Worm (Caenorhabditis elegans) whole organism, L1 larva: Measurements from ENCODE around the gene nhr-280.

Source experiments
- C04F5.9 ChIP-seq: sonication (generic microtip); optimal IDR thresholded peaks from 2 replicates; lab custom pipeline; 2016; ENCODE audit warnings: missing genetic modification characterization, missing compliant biosample characterization
- C34B4.2 ChIP-seq: sonication (generic microtip); optimal IDR thresholded peaks from 2 replicates; lab custom pipeline; 2017; ENCODE audit warnings: mild to moderate bottlenecking, missing genetic modification characterization, missing compliant biosample characterization
- F16B12.6 ChIP-seq: fragments of 150-350 bp; optimal IDR thresholded peaks from 2 replicates; lab custom pipeline; 2014; ENCODE audit warnings: missing biosample characterization, missing genetic modification characterization
- Y116A8C.19 ChIP-seq: sonication (generic microtip); optimal IDR thresholded peaks from 2 replicates; lab custom pipeline; 2016; ENCODE audit warnings: missing compliant biosample characterization, missing genetic modification characterization, borderline replicate concordance
- alr-1 ChIP-seq: fragments of 200-800 bp; sonication (Bioruptor generic); optimal IDR thresholded peaks from 2 replicates; lab custom pipeline; 2018; ENCODE audit warnings: borderline replicate concordance, mild to moderate bottlenecking, missing genetic modification characterization, missing compliant biosample characterization
- blmp-1 ChIP-seq: fragments of 150-350 bp; optimal IDR thresholded peaks from 2 replicates; lab custom pipeline; 2014; ENCODE audit warnings: missing biosample characterization, missing genetic modification characterization
- ceh-90 ChIP-seq: sonication (generic microtip); optimal IDR thresholded peaks from 2 replicates; lab custom pipeline; 2016; ENCODE audit warnings: missing genetic modification characterization, missing compliant biosample characterization
- efl-1 ChIP-seq, 4 experiments: fragments of 150-350 bp; optimal IDR thresholded peaks in 3 of 4; peaks in 1 of 4; 1 replicate in 1 of 4; 2 replicates in 3 of 4; lab custom pipeline; 2014; ENCODE audit warnings: missing biosample characterization in 2 of 4, missing genetic modification characterization in 2 of 4, missing genetic modification reagents in 2 of 4
- efl-3 ChIP-seq: fragments of 200-800 bp; sonication (Bioruptor generic); optimal IDR thresholded peaks from 2 replicates; lab custom pipeline; 2018; ENCODE audit warnings: mild to moderate bottlenecking, missing genetic modification characterization, missing compliant biosample characterization
- elt-2 ChIP-seq: sonication (generic microtip); optimal IDR thresholded peaks from 2 replicates; lab custom pipeline; 2016; ENCODE audit warnings: missing genetic modification characterization, mild to moderate bottlenecking, inconsistent platforms, missing compliant biosample characterization, missing genetic modification reagents
- fkh-4 ChIP-seq: sonication (generic microtip); optimal IDR thresholded peaks from 2 replicates; lab custom pipeline; 2016; ENCODE audit warnings: missing compliant biosample characterization, missing genetic modification characterization, borderline replicate concordance
- fkh-8 ChIP-seq: sonication (generic microtip); optimal IDR thresholded peaks from 2 replicates; lab custom pipeline; 2016; ENCODE audit warnings: mild to moderate bottlenecking, missing genetic modification characterization, missing compliant biosample characterization
- hlh-4 ChIP-seq: sonication (generic microtip); optimal IDR thresholded peaks from 2 replicates; lab custom pipeline; 2016; ENCODE audit warnings: mild to moderate bottlenecking, missing genetic modification characterization, missing compliant biosample characterization
- isw-1 ChIP-seq: fragments of 200-800 bp; sonication (Bioruptor generic); IDR thresholded peaks from 2 replicates; pipeline ENCODE4 v1.3.6; 2022; ENCODE audit warnings: missing genetic modification characterization, missing compliant biosample characterization
- lin-35 ChIP-seq, 2 experiments: fragments of 150-350 bp; optimal IDR thresholded peaks; 2 replicates each; lab custom pipeline; 2014; ENCODE audit warnings: missing biosample characterization in 2 of 2, missing genetic modification characterization in 2 of 2, missing genetic modification reagents in 2 of 2
- lir-3 ChIP-seq: sonication (generic microtip); optimal IDR thresholded peaks from 2 replicates; lab custom pipeline; 2016; ENCODE audit warnings: mild to moderate bottlenecking, missing genetic modification characterization, moderate library complexity, missing compliant biosample characterization; ENCODE audit not compliant: poor library complexity
- lsy-2 ChIP-seq, 2 experiments: fragments of 150-350 bp; optimal IDR thresholded peaks; 2 replicates each; lab custom pipeline; 2014; ENCODE audit warnings: missing biosample characterization in 2 of 2, missing genetic modification characterization in 2 of 2
- mab-9 ChIP-seq: fragments of 200-800 bp; sonication (Bioruptor generic); IDR thresholded peaks from 2 replicates; pipeline ENCODE4 v1.3.6; 2022; ENCODE audit warnings: missing genetic modification reagents, missing genetic modification characterization, missing compliant biosample characterization
- mdl-1 ChIP-seq, 2 experiments: fragments of 150-350 bp; optimal IDR thresholded peaks; 2 replicates each; lab custom pipeline; 2014 to 2017; ENCODE audit warnings: missing biosample characterization in 2 of 2, missing genetic modification characterization in 2 of 2, inconsistent platforms in 1 of 2
- mef-2 ChIP-seq: fragments of 150-350 bp; optimal IDR thresholded peaks from 2 replicates; lab custom pipeline; 2014; ENCODE audit warnings: missing biosample characterization, missing genetic modification characterization
- nhr-11 ChIP-seq: fragments of 150-350 bp; optimal IDR thresholded peaks from 2 replicates; lab custom pipeline; 2014; ENCODE audit warnings: missing biosample characterization, missing genetic modification characterization
- nhr-19 ChIP-seq: fragments of 200-800 bp; sonication (Bioruptor generic); conservative IDR thresholded peaks from 2 replicates; pipeline ENCODE4 v1.3.6; 2022; ENCODE audit warnings: missing genetic modification characterization, missing compliant biosample characterization
- nhr-20 ChIP-seq: sonication (generic microtip); optimal IDR thresholded peaks from 2 replicates; lab custom pipeline; 2016; ENCODE audit warnings: mild to moderate bottlenecking, missing genetic modification characterization, missing compliant biosample characterization
- nhr-237 ChIP-seq: fragments of 150-350 bp; optimal IDR thresholded peaks from 2 replicates; lab custom pipeline; 2014; ENCODE audit warnings: missing biosample characterization, missing genetic modification characterization
- nhr-47 ChIP-seq: sonication (generic microtip); optimal IDR thresholded peaks from 2 replicates; lab custom pipeline; 2016; ENCODE audit warnings: mild to moderate bottlenecking, missing genetic modification characterization, moderate library complexity, missing compliant biosample characterization
- nhr-84 ChIP-seq: sonication (generic microtip); optimal IDR thresholded peaks from 2 replicates; lab custom pipeline; 2017; ENCODE audit warnings: missing biosample characterization, missing genetic modification characterization
- nhr-85 ChIP-seq: sonication (generic microtip); peaks from one replicate; lab custom pipeline; 2016; ENCODE audit warnings: missing genetic modification characterization, inconsistent platforms, missing compliant biosample characterization
- nhr-90 ChIP-seq: sonication (generic microtip); optimal IDR thresholded peaks from 2 replicates; lab custom pipeline; 2016; ENCODE audit warnings: mild to moderate bottlenecking, missing genetic modification characterization, missing compliant biosample characterization; ENCODE audit not compliant: poor library complexity
- pag-3 ChIP-seq: sonication (generic microtip); optimal IDR thresholded peaks from 2 replicates; lab custom pipeline; 2017; ENCODE audit warnings: missing genetic modification characterization, mild to moderate bottlenecking, missing compliant biosample characterization, antibody characterized with exemption, borderline replicate concordance; ENCODE audit not compliant: insufficient read depth
- pax-3 ChIP-seq: fragments of 200-800 bp; sonication (Bioruptor generic); optimal IDR thresholded peaks from 2 replicates; lab custom pipeline; 2018; ENCODE audit warnings: mild to moderate bottlenecking, missing genetic modification characterization, moderate library complexity, missing compliant biosample characterization
- pqm-1 ChIP-seq: sonication (generic microtip); optimal IDR thresholded peaks from 3 replicates; lab custom pipeline; 2017; ENCODE audit warnings: missing biosample characterization, missing genetic modification characterization
- snu-23 ChIP-seq: sonication (generic microtip); optimal IDR thresholded peaks from 2 replicates; lab custom pipeline; 2016; ENCODE audit warnings: missing genetic modification characterization, missing compliant biosample characterization
- sox-4 ChIP-seq: sonication (generic microtip); optimal IDR thresholded peaks from 2 replicates; lab custom pipeline; 2016; ENCODE audit warnings: missing genetic modification characterization, missing compliant biosample characterization
- sptf-1 ChIP-seq: fragments of 150-350 bp; optimal IDR thresholded peaks from 2 replicates; lab custom pipeline; 2014; ENCODE audit warnings: missing biosample characterization, missing genetic modification characterization
- sup-37 ChIP-seq: fragments of 200-800 bp; sonication (Bioruptor generic); optimal IDR thresholded peaks from 2 replicates; lab custom pipeline; 2018; ENCODE audit warnings: mild to moderate bottlenecking, missing genetic modification characterization, missing compliant biosample characterization
- swsn-7 ChIP-seq: sonication (generic microtip); optimal IDR thresholded peaks from 2 replicates; lab custom pipeline; 2016; ENCODE audit warnings: missing genetic modification characterization, missing compliant biosample characterization
- tbx-2 ChIP-seq: sonication (generic microtip); optimal IDR thresholded peaks from 2 replicates; lab custom pipeline; 2016; ENCODE audit warnings: missing genetic modification characterization, missing compliant biosample characterization
- unc-30 ChIP-seq: sonication (generic microtip); optimal IDR thresholded peaks from 2 replicates; lab custom pipeline; 2017; ENCODE audit warnings: missing biosample characterization, missing genetic modification characterization
- unc-98 ChIP-seq: fragments of 200-800 bp; sonication (Bioruptor generic); IDR thresholded peaks from 2 replicates; pipeline ENCODE4 v1.3.6; 2022; ENCODE audit warnings: missing genetic modification characterization, missing compliant biosample characterization
- xbp-1 ChIP-seq: sonication (generic microtip); optimal IDR thresholded peaks from 2 replicates; lab custom pipeline; 2016; ENCODE audit warnings: missing genetic modification characterization, missing compliant biosample characterization
- zag-1 ChIP-seq: fragments of 150-350 bp; optimal IDR thresholded peaks from 2 replicates; lab custom pipeline; 2014; ENCODE audit warnings: missing biosample characterization, missing genetic modification characterization

nhr-280 gene

ce11 chrIII:130650-131049, at the start of gene nhr-280, which contains the start of gene C29F9.2:
Gene nhr-280 (minus strand): TSS chrIII:130750.
Gene C29F9.2 (plus strand): TSS chrIII:130947.
- TF ChIP-seq elt-2 (tag; lab: Kevin White, UChicago) (peak; percentile 23), pax-3 (no peak)

ce11 chrIII:179123-179592, 48.6 kb upstream of the nhr-280 start, which contains the start of gene F40G9.6:
Gene F40G9.6 (plus strand): TSS chrIII:179542.
- TF ChIP-seq pqm-1 (tag; lab: Kevin White, UChicago) (no peak), swsn-7 (tag; lab: Kevin White, UChicago) (no peak)
- TF ChIP-seq, all 84 proteins: peak for 0

DNA sequence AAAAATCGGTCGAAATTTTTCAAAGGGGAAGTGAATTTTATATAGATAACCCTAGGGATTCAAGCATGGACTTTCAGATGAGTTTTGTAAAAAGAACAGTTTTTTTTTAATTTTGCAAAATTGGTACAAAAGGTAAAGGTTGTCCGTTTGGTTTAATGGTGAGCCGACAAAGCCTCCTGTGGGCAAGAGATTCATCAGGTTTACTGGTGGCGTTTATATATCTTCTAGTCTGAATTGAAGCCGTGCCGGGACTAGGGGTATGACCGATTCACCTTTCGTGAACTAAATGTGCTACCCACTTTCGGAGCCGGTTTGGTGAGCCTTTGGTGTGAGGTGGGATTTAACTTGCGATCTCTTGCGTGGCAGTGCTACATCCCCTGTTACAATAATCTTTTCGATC, 47.6 kb upstream of the nhr-280 start:
- TF ChIP-seq tbx-2 (tag; lab: Kevin White, UChicago) (no peak), hlh-4 (tag; lab: Kevin White, UChicago) (no peak), lsy-2 (tag; optimal IDR thresholded peaks at IDR 0.05; lab: Kevin White, UChicago) (no peak)
- TF ChIP-seq, all 84 proteins: peak for 0

ce11 chrIII:177715-178114, 47.2 kb upstream of the nhr-280 start, which contains the start of gene F40G9.14:
Gene F40G9.14 (minus strand): TSS chrIII:177815.
- TF ChIP-seq unc-98 (GFP tag; lab: Robert Waterston, UW) (no peak), lsy-2 (tag; optimal IDR thresholded peaks at IDR 0.05; lab: Kevin White, UChicago) (no peak), fkh-8 (tag; lab: Kevin White, UChicago) (no peak), C34B4.2 (tag; lab: Kevin White, UChicago) (no peak), nhr-19 (GFP tag; lab: Robert Waterston, UW) (no peak), nhr-237 (tag; lab: Kevin White, UChicago) (no peak), pqm-1 (tag; lab: Kevin White, UChicago) (no peak), xbp-1 (no peak), unc-30 (no peak), alr-1 (tag; lab: Kevin White, UChicago) (no peak), zag-1 (no peak), nhr-11 (tag; lab: Kevin White, UChicago) (no peak), snu-23 (GFP tag; lab: Kevin White, UChicago) (no peak), lir-3 (tag; lab: Kevin White, UChicago) (no peak), mab-9 (GFP tag; lab: Robert Waterston, UW) (no peak), blmp-1 (no peak), sup-37 (GFP tag; lab: Kevin White, UChicago) (no peak), pag-3 (tag; lab: Kevin White, UChicago) (no peak), F16B12.6 (tag; lab: Kevin White, UChicago) (no peak), C04F5.9 (tag; lab: Kevin White, UChicago) (no peak)

DNA sequence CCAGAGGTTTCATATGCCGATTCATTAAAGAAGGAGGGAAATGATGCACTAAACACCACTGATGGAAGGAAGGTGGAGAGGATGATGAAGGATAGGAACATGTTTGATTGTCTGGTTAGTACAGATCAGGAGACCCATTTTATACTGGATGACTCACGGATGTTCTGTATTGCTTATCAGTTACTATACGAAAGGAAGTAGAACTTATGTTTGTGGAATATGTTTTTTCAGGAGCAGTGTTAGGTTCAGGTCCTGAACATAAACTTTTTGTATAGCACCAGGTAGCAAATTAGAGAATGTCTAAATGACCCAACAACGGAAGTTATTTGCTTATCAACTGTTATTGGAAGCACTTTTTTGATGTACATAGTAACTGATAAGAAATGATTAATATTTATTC, 45.2 kb upstream of the nhr-280 start, which contains the start of gene clec-148:
TSS of gene clec-148 (minus strand) at position 101 of the 400 bp plus-strand sequence.
- no peak for TF ChIP-seq lin-35 (GFP tag; optimal IDR thresholded peaks at IDR 0.05; lab: Kevin White, UChicago)
- no peak for TF ChIP-seq mef-2 (tag; lab: Kevin White, UChicago)
- TF ChIP-seq efl-1 (optimal IDR thresholded peaks at IDR 0.05; lab: Kevin White, UChicago), result no peak
- TF ChIP-seq efl-1 (GFP tag; optimal IDR thresholded peaks at IDR 0.05 in 1 of 2; lab: Kevin White, UChicago), result no peak
- no peak for TF ChIP-seq sox-4 (tag; lab: Kevin White, UChicago)

ce11 chrIII:173501-173900, 43.0 kb upstream of the nhr-280 start, which contains the start of gene F40G9.19:
Gene F40G9.19 (plus strand): TSS chrIII:173801.
- no peak for TF ChIP-seq efl-3
- TF ChIP-seq mdl-1 (tag; optimal IDR thresholded peaks at IDR 0.05; lab: Kevin White, UChicago), result no peak
- TF ChIP-seq sptf-1 (tag; lab: Kevin White, UChicago), result no peak
- TF ChIP-seq nhr-85 (tag; lab: Kevin White, UChicago), result no peak
- TF ChIP-seq mef-2 (tag; lab: Kevin White, UChicago), result no peak
- TF ChIP-seq ceh-90, result no peak
- TF ChIP-seq nhr-20 (tag; lab: Kevin White, UChicago), result no peak
- TF ChIP-seq nhr-84 (tag; lab: Kevin White, UChicago), result no peak
- no peak for TF ChIP-seq unc-98 (GFP tag; lab: Robert Waterston, UW)
- no peak for TF ChIP-seq Y116A8C.19
- no peak for TF ChIP-seq nhr-19 (GFP tag; lab: Robert Waterston, UW)
- no peak for TF ChIP-seq isw-1 (GFP tag; lab: Robert Waterston, UW)
- TF ChIP-seq sup-37 (GFP tag; lab: Kevin White, UChicago), result no peak
- TF ChIP-seq fkh-4, result no peak
- TF ChIP-seq mab-9 (GFP tag; lab: Robert Waterston, UW), result no peak
- no peak for TF ChIP-seq C04F5.9 (tag; lab: Kevin White, UChicago)
- no peak for TF ChIP-seq nhr-47 (tag; lab: Kevin White, UChicago)
- TF ChIP-seq nhr-90, result no peak
- no peak for TF ChIP-seq C34B4.2 (tag; lab: Kevin White, UChicago)
- TF ChIP-seq, all 84 proteins: peak for 0
